Worm (Caenorhabditis elegans) whole organism, L3 larva: Measurements from ENCODE around the gene ife-4.

Experiments used
- aly-2 ChIP-seq: fragments of 150-350 bp; optimal IDR thresholded peaks from 2 replicates; lab custom pipeline; 2014; ENCODE audit warnings: missing biosample characterization, missing genetic modification characterization
- ama-1 ChIP-seq: fragments of 150-350 bp; optimal IDR thresholded peaks from 2 replicates; lab custom pipeline; 2018
- ceh-16 ChIP-seq: sonication (generic microtip); optimal IDR thresholded peaks from 2 replicates; lab custom pipeline; 2017; ENCODE audit warnings: missing biosample characterization, missing genetic modification characterization
- ceh-28 ChIP-seq: fragments of 150-350 bp; optimal IDR thresholded peaks from 2 replicates; lab custom pipeline; 2014; ENCODE audit warnings: missing biosample characterization, missing genetic modification reagents, missing genetic modification characterization
- ceh-82 ChIP-seq: fragments of 150-350 bp; optimal IDR thresholded peaks from 2 replicates; lab custom pipeline; 2014; ENCODE audit warnings: missing biosample characterization, missing genetic modification characterization
- ceh-9 ChIP-seq: sonication (generic microtip); optimal IDR thresholded peaks from 2 replicates; lab custom pipeline; 2018; ENCODE audit warnings: missing biosample characterization, missing genetic modification characterization
- egl-27 ChIP-seq: sonication (generic microtip); optimal IDR thresholded peaks from 4 replicates; lab custom pipeline; 2017; ENCODE audit warnings: missing biosample characterization, missing genetic modification reagents, missing genetic modification characterization
- egl-5 ChIP-seq: fragments of 150-350 bp; optimal IDR thresholded peaks from 2 replicates; lab custom pipeline; 2017; ENCODE audit warnings: missing biosample characterization, missing genetic modification reagents, missing genetic modification characterization, inconsistent platforms
- elt-1 ChIP-seq: fragments of 150-350 bp; optimal IDR thresholded peaks from 2 replicates; lab custom pipeline; 2014; ENCODE audit warnings: missing biosample characterization, missing genetic modification characterization
- elt-2 ChIP-seq: sonication (generic microtip); optimal IDR thresholded peaks from 2 replicates; lab custom pipeline; 2016; ENCODE audit warnings: missing genetic modification reagents, mild to moderate bottlenecking, missing genetic modification characterization, missing compliant biosample characterization
- eor-1 ChIP-seq, 2 experiments: fragments of 150-350 bp; optimal IDR thresholded peaks; 2 replicates each; lab custom pipeline; 2014 to 2018; ENCODE audit warnings: missing biosample characterization in 2 of 2, missing genetic modification characterization in 2 of 2
- fkh-10 ChIP-seq: sonication (generic microtip); optimal IDR thresholded peaks from 2 replicates; lab custom pipeline; 2017; ENCODE audit warnings: missing biosample characterization, missing genetic modification reagents, missing genetic modification characterization
- fos-1 ChIP-seq: fragments of 150-350 bp; optimal IDR thresholded peaks from 2 replicates; lab custom pipeline; 2014; ENCODE audit warnings: missing biosample characterization, missing genetic modification characterization
- hmg-11 ChIP-seq: sonication (generic microtip); optimal IDR thresholded peaks from 2 replicates; lab custom pipeline; 2016; ENCODE audit warnings: missing genetic modification characterization, missing compliant biosample characterization
- jun-1 ChIP-seq: fragments of 150-350 bp; optimal IDR thresholded peaks from 2 replicates; lab custom pipeline; 2014; ENCODE audit warnings: missing biosample characterization, missing genetic modification reagents, missing genetic modification characterization
- lin-15B ChIP-seq: fragments of 150-350 bp; optimal IDR thresholded peaks from 2 replicates; lab custom pipeline; 2014; ENCODE audit warnings: missing biosample characterization, missing genetic modification characterization
- lin-39 ChIP-seq: fragments of 150-350 bp; optimal IDR thresholded peaks from 2 replicates; lab custom pipeline; 2018; ENCODE audit warnings: missing biosample characterization, missing genetic modification reagents, missing genetic modification characterization
- lsy-12 ChIP-seq: sonication (generic microtip); optimal IDR thresholded peaks from 2 replicates; lab custom pipeline; 2016; ENCODE audit warnings: mild to moderate bottlenecking, missing genetic modification characterization, missing compliant biosample characterization
- mdl-1 ChIP-seq: fragments of 150-350 bp; optimal IDR thresholded peaks from 2 replicates; lab custom pipeline; 2014; ENCODE audit warnings: missing biosample characterization, missing genetic modification characterization
- mml-1 ChIP-seq: fragments of 150-350 bp; sonication (generic microtip); optimal IDR thresholded peaks from 3 replicates; lab custom pipeline; 2014; ENCODE audit warnings: missing biosample characterization, missing genetic modification characterization
- nfya-1 ChIP-seq: sonication (generic microtip); optimal IDR thresholded peaks from 2 replicates; lab custom pipeline; 2017; ENCODE audit warnings: missing genetic modification characterization, mild to moderate bottlenecking, missing compliant biosample characterization, antibody characterized with exemption, moderate library complexity; ENCODE audit not compliant: insufficient read depth
- nhr-11 ChIP-seq: fragments of 150-350 bp; optimal IDR thresholded peaks from 2 replicates; lab custom pipeline; 2014; ENCODE audit warnings: missing biosample characterization, missing genetic modification characterization
- nhr-12 ChIP-seq: fragments of 150-350 bp; optimal IDR thresholded peaks from 2 replicates; lab custom pipeline; 2014; ENCODE audit warnings: missing biosample characterization, missing genetic modification characterization
- nhr-237 ChIP-seq: fragments of 150-350 bp; optimal IDR thresholded peaks from 2 replicates; lab custom pipeline; 2014; ENCODE audit warnings: missing biosample characterization, missing genetic modification characterization
- nhr-28 ChIP-seq: fragments of 150-350 bp; optimal IDR thresholded peaks from 2 replicates; lab custom pipeline; 2014; ENCODE audit warnings: missing biosample characterization, missing genetic modification characterization
- nhr-67 ChIP-seq: fragments of 150-350 bp; optimal IDR thresholded peaks from 2 replicates; lab custom pipeline; 2014; ENCODE audit warnings: missing biosample characterization, missing genetic modification characterization
- nhr-76 ChIP-seq: fragments of 150-350 bp; sonication (generic microtip); optimal IDR thresholded peaks from 5 replicates; lab custom pipeline; 2014; ENCODE audit warnings: missing biosample characterization, missing genetic modification characterization
- pha-4 ChIP-seq: fragments of 150-350 bp; optimal IDR thresholded peaks from 2 replicates; lab custom pipeline; 2014; ENCODE audit warnings: missing biosample characterization, missing genetic modification reagents, missing genetic modification characterization
- pqm-1 ChIP-seq: fragments of 150-350 bp; optimal IDR thresholded peaks from 2 replicates; lab custom pipeline; 2017; ENCODE audit warnings: missing biosample characterization, missing genetic modification characterization, inconsistent platforms
- sea-2 ChIP-seq: fragments of 150-350 bp; sonication (generic microtip); optimal IDR thresholded peaks from 4 replicates; lab custom pipeline; 2014; ENCODE audit warnings: missing biosample characterization, missing genetic modification reagents, missing genetic modification characterization
- skn-1 ChIP-seq: fragments of 150-350 bp; optimal IDR thresholded peaks from 2 replicates; lab custom pipeline; 2014; ENCODE audit warnings: missing biosample characterization, missing genetic modification characterization
- snpc-4 ChIP-seq: fragments of 150-350 bp; optimal IDR thresholded peaks from 2 replicates; lab custom pipeline; 2014; ENCODE audit warnings: missing biosample characterization, missing genetic modification characterization
- tbx-2 ChIP-seq: sonication (generic microtip); optimal IDR thresholded peaks from 2 replicates; lab custom pipeline; 2016; ENCODE audit warnings: mild to moderate bottlenecking, missing genetic modification characterization, missing compliant biosample characterization
- unc-62 ChIP-seq: fragments of 150-350 bp; sonication (generic microtip); optimal IDR thresholded peaks from 4 replicates; lab custom pipeline; 2014; ENCODE audit warnings: missing biosample characterization, missing genetic modification reagents, missing genetic modification characterization
- ztf-11 ChIP-seq: fragments of 150-350 bp; optimal IDR thresholded peaks from 2 replicates; lab custom pipeline; 2014; ENCODE audit warnings: missing biosample characterization, missing genetic modification characterization

ife-4 gene

ce11 chrX:1103702-1104262 is at the start of gene ife-4:
TSS of gene ife-4 (plus strand) at chrX:1104212.
- TF ChIP-seq pha-4 (tag; lab: Kevin White, UChicago) (peak; percentile 58), ceh-28 (tag; lab: Kevin White, UChicago) (peak; percentile 67), hmg-11 (peak; percentile 78), fos-1 (tag; lab: Kevin White, UChicago) (no peak), nfya-1 (tag; lab: Kevin White, UChicago) (peak; percentile 56), lin-39 (peak; percentile 78), egl-5 (tag; lab: Kevin White, UChicago) (peak; percentile 94), ceh-16 (tag; lab: Kevin White, UChicago) (no peak), elt-1 (tag; lab: Kevin White, UChicago) (no peak), unc-62 (GFP tag; lab: Kevin White, UChicago) (no peak), lin-15B (tag; lab: Kevin White, UChicago) (peak; percentile 6)

ce11 chrX:1057821-1058377 is 46.1 kb upstream of the ife-4 start:
- no peak for TF ChIP-seq lin-39
- peak; percentile 0 for TF ChIP-seq hmg-11

DNA sequence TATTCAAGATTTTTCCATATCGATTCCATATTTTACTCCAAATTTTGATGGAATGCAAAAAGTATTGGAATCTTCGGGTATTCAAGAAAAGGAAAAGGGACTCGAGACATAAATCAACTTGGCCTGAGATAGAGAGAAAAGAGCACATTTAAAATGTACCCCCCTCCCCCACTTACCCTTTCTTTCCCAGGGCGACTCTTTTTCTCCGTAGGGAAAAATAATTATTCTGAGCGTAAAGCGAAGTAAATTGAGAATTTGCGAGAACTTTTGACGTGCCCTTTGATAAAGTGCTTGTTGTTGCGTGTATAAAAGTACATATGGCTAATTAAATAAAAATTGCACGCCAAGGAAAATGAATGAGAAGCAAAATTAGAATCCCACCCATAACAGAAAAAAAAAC is 43.3 kb upstream of the ife-4 start:
- TF ChIP-seq skn-1 (no peak), eor-1 (tag; optimal IDR thresholded peaks at IDR 0.05; lab: Kevin White, UChicago) (no peak), lin-39 (peak; percentile 25), nfya-1 (tag; lab: Kevin White, UChicago) (peak; percentile 25)

- TF ChIP-seq nhr-76 (tag; lab: Kevin White, UChicago) (no peak), nhr-12 (no peak), mdl-1 (tag; lab: Kevin White, UChicago) (no peak), eor-1 (tag; optimal IDR thresholded peaks at IDR 0.05; lab: Kevin White, UChicago) (no peak), ama-1 (no peak), elt-2 (no peak), nhr-11 (no peak), tbx-2 (no peak), unc-62 (GFP tag; lab: Kevin White, UChicago) (no peak), ceh-9 (no peak), hmg-11 (peak; percentile 82), nfya-1 (tag; lab: Kevin White, UChicago) (peak; percentile 59), fos-1 (tag; lab: Kevin White, UChicago) (no peak), ceh-82 (tag; lab: Kevin White, UChicago) (no peak), lin-15B (tag; lab: Kevin White, UChicago) (no peak), lin-39 (peak; percentile 64), aly-2 (no peak)
Measured at ce11 chrX:1062403-1063073, 41.5 kb upstream of the ife-4 start, which contains the start of gene unc-1. TSS of gene unc-1 (minus strand) at chrX:1062453.

DNA sequence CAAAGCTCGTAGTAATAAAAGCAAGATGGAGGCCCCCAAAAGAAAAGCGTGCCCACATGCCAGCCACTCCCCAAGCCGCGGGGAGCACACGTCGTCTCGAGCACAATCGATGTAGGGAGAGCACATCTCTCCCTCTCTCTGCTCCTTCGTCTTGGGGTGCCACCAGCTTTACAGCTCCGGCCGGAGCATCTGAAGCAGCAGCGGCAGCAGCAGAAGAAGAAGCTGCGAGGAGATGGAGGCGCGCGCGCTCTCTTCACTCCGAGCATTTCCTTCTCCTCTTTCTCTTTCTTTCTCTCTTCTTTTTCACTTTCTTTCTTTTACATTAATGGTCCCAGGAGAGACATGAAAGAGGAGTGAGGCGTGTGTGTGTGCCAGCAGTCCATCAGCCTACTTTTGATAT is 39.9 kb upstream of the ife-4 start:
- peak; percentile 23 for TF ChIP-seq fkh-10
- no peak for TF ChIP-seq mml-1
- no peak for TF ChIP-seq nhr-237 (tag; lab: Kevin White, UChicago)
- TF ChIP-seq snpc-4 (tag; lab: Kevin White, UChicago): no peak
- no peak for TF ChIP-seq ceh-82 (tag; lab: Kevin White, UChicago)
- TF ChIP-seq pha-4 (tag; lab: Kevin White, UChicago): no peak
- no peak for TF ChIP-seq pqm-1
- TF ChIP-seq elt-2: no peak
- TF ChIP-seq hmg-11: peak; percentile 77
- TF ChIP-seq nfya-1 (tag; lab: Kevin White, UChicago): peak; percentile 81
- TF ChIP-seq fos-1 (tag; lab: Kevin White, UChicago): no peak
- peak; percentile 6 for TF ChIP-seq lsy-12 (tag; lab: Kevin White, UChicago)
- peak; percentile 6 for TF ChIP-seq lin-15B (tag; lab: Kevin White, UChicago)
- TF ChIP-seq lin-39: peak; percentile 93
- TF ChIP-seq egl-27 (tag; lab: Kevin White, UChicago): no peak
- peak; percentile 67 for TF ChIP-seq tbx-2
- TF ChIP-seq mdl-1 (tag; lab: Kevin White, UChicago): peak; percentile 39
- no peak for TF ChIP-seq nhr-67 (tag; lab: Kevin White, UChicago)
- peak; percentile 65 for TF ChIP-seq egl-5 (tag; lab: Kevin White, UChicago)
- TF ChIP-seq sea-2: no peak
- TF ChIP-seq nhr-28 (tag; lab: Kevin White, UChicago): no peak
- no peak for TF ChIP-seq ztf-11 (tag; lab: Kevin White, UChicago)
- no peak for TF ChIP-seq aly-2
- TF ChIP-seq jun-1 (tag; lab: Kevin White, UChicago): no peak
